Worm (Caenorhabditis elegans): ENCODE results near the gene tmed-13.

The tmed-13 gene

ce11 chrIV:6471216-6471615 is at the start of gene tmed-13:
tmed-13 (minus strand) TSS chrIV:6471384.
- TF ChIP-seq T22C8.4 (GFP tag; IDR thresholded peaks at IDR 0.05) (no peak), ztf-23 (GFP tag; IDR thresholded peaks at IDR 0.05) (no peak), klf-2 (GFP tag; conservative IDR thresholded peaks at IDR 0.05) (no peak), ztf-29 (GFP tag; IDR thresholded peaks at IDR 0.05) (no peak), med-1 (GFP tag; optimal IDR thresholded peaks at IDR 0.05; ENCODE audit: insufficient read depth) (no peak), flt-1 (GFP tag; IDR thresholded peaks at IDR 0.05) (no peak), ref-1 (GFP tag; conservative IDR thresholded peaks at IDR 0.05) (no peak), tab-1 (GFP tag; IDR thresholded peaks at IDR 0.05) (no peak), cog-1 (tag; optimal IDR thresholded peaks at IDR 0.05) (no peak)

ce11 chrIV:6519593-6519992 is 48.4 kb upstream of the tmed-13 start, which contains the start of gene C01G5.9:
C01G5.9 (plus strand) TSS chrIV:6519893.
- no peak for TF ChIP-seq T22C8.4 (GFP tag; IDR thresholded peaks at IDR 0.05)

DNA sequence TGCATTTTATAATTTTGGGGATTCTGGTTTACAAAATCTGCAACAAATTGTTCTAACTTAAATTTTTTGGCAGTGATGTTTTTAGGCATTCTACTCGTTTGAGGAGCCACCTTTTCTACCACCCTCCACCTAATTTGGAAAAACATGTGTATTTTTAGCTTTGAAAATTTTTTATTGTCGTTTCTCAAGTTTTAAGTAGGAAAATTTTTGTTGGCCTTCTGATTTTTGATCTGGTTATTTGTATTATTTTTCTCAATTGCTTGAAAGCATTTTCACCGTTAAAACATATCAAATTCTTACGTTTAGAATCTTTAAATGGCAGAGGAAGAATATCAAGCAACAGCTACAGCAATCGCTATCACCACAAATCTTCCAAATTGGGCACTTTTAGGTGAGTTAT is 46.7 kb upstream of the tmed-13 start, which contains the start of gene C01G5.7:
Gene C01G5.7, plus strand, starts transcription at position 301 of the 400 bp plus-strand sequence.
- TF ChIP-seq ztf-29 (GFP tag; IDR thresholded peaks at IDR 0.05) (no peak), T22C8.4 (GFP tag; IDR thresholded peaks at IDR 0.05) (no peak), ref-1 (GFP tag; conservative IDR thresholded peaks at IDR 0.05) (no peak), tab-1 (GFP tag; IDR thresholded peaks at IDR 0.05) (no peak), ztf-23 (GFP tag; IDR thresholded peaks at IDR 0.05) (no peak), cog-1 (tag; optimal IDR thresholded peaks at IDR 0.05) (no peak)

ce11 chrIV:6514700-6515099 is 43.5 kb upstream of the tmed-13 start:
- no peak for TF ChIP-seq med-1 (GFP tag; optimal IDR thresholded peaks at IDR 0.05; ENCODE audit: insufficient read depth)
- no peak for TF ChIP-seq ztf-29 (GFP tag; IDR thresholded peaks at IDR 0.05)
- no peak for TF ChIP-seq klf-2 (GFP tag; conservative IDR thresholded peaks at IDR 0.05)
- TF ChIP-seq flt-1 (GFP tag; IDR thresholded peaks at IDR 0.05) = no peak
- no peak for TF ChIP-seq ztf-23 (GFP tag; IDR thresholded peaks at IDR 0.05)
- TF ChIP-seq T22C8.4 (GFP tag; IDR thresholded peaks at IDR 0.05) = no peak
- TF ChIP-seq ref-1 (GFP tag; conservative IDR thresholded peaks at IDR 0.05) = no peak
- no peak for TF ChIP-seq cog-1 (tag; optimal IDR thresholded peaks at IDR 0.05)
- no peak for TF ChIP-seq tab-1 (GFP tag; IDR thresholded peaks at IDR 0.05)

- TF ChIP-seq cog-1 (tag; optimal IDR thresholded peaks at IDR 0.05) = no peak
- no peak for TF ChIP-seq ztf-23 (GFP tag; IDR thresholded peaks at IDR 0.05)
These were observed 40.6 kb upstream of the tmed-13 start for ce11 chrIV:6511767-6512166.

ce11 chrIV:6506424-6506823 is 35.2 kb upstream of the tmed-13 start, which contains the start of gene pqn-89:
pqn-89 (plus strand) TSS chrIV:6506724.
- TF ChIP-seq ztf-29 (GFP tag; IDR thresholded peaks at IDR 0.05) (no peak), tab-1 (GFP tag; IDR thresholded peaks at IDR 0.05) (no peak), flt-1 (GFP tag; IDR thresholded peaks at IDR 0.05) (no peak), ref-1 (GFP tag; conservative IDR thresholded peaks at IDR 0.05) (no peak), cog-1 (tag; optimal IDR thresholded peaks at IDR 0.05) (no peak), med-1 (GFP tag; optimal IDR thresholded peaks at IDR 0.05; ENCODE audit: insufficient read depth) (no peak), klf-2 (GFP tag; conservative IDR thresholded peaks at IDR 0.05) (no peak), ztf-23 (GFP tag; IDR thresholded peaks at IDR 0.05) (no peak), T22C8.4 (GFP tag; IDR thresholded peaks at IDR 0.05) (no peak)

- no peak for TF ChIP-seq ztf-23 (GFP tag; IDR thresholded peaks at IDR 0.05)
- no peak for TF ChIP-seq ref-1 (GFP tag; conservative IDR thresholded peaks at IDR 0.05)
- TF ChIP-seq flt-1 (GFP tag; IDR thresholded peaks at IDR 0.05) = no peak
- TF ChIP-seq T22C8.4 (GFP tag; IDR thresholded peaks at IDR 0.05) = no peak
- TF ChIP-seq tab-1 (GFP tag; IDR thresholded peaks at IDR 0.05) = no peak
- no peak for TF ChIP-seq med-1 (GFP tag; optimal IDR thresholded peaks at IDR 0.05; ENCODE audit: insufficient read depth)
- no peak for TF ChIP-seq ztf-29 (GFP tag; IDR thresholded peaks at IDR 0.05)
These were observed 31.5 kb upstream of the tmed-13 start for ce11 chrIV:6502725-6503124.

- no peak for TF ChIP-seq tab-1 (GFP tag; IDR thresholded peaks at IDR 0.05)
- no peak for TF ChIP-seq T22C8.4 (GFP tag; IDR thresholded peaks at IDR 0.05)
- TF ChIP-seq cog-1 (tag; optimal IDR thresholded peaks at IDR 0.05) = peak; percentile 9
These were observed 29.7 kb upstream of the tmed-13 start for ce11 chrIV:6500843-6501242.

- no peak for TF ChIP-seq tab-1 (GFP tag; IDR thresholded peaks at IDR 0.05)
- no peak for TF ChIP-seq flt-1 (GFP tag; IDR thresholded peaks at IDR 0.05)
- no peak for TF ChIP-seq ztf-23 (GFP tag; IDR thresholded peaks at IDR 0.05)
- TF ChIP-seq klf-2 (GFP tag; conservative IDR thresholded peaks at IDR 0.05) = no peak
- TF ChIP-seq ref-1 (GFP tag; conservative IDR thresholded peaks at IDR 0.05) = no peak
- no peak for TF ChIP-seq T22C8.4 (GFP tag; IDR thresholded peaks at IDR 0.05)
- no peak for TF ChIP-seq ztf-29 (GFP tag; IDR thresholded peaks at IDR 0.05)
- TF ChIP-seq med-1 (GFP tag; optimal IDR thresholded peaks at IDR 0.05; ENCODE audit: insufficient read depth) = no peak
- no peak for TF ChIP-seq cog-1 (tag; optimal IDR thresholded peaks at IDR 0.05)
These were observed 29.2 kb upstream of the tmed-13 start for ce11 chrIV:6500433-6500832.

ce11 chrIV:6496103-6496502 is 24.9 kb upstream of the tmed-13 start:
- TF ChIP-seq med-1 (GFP tag; optimal IDR thresholded peaks at IDR 0.05; ENCODE audit: insufficient read depth) (no peak), T22C8.4 (GFP tag; IDR thresholded peaks at IDR 0.05) (no peak), ztf-29 (GFP tag; IDR thresholded peaks at IDR 0.05) (no peak), cog-1 (tag; optimal IDR thresholded peaks at IDR 0.05) (no peak), klf-2 (GFP tag; conservative IDR thresholded peaks at IDR 0.05) (no peak), ztf-23 (GFP tag; IDR thresholded peaks at IDR 0.05) (no peak), ref-1 (GFP tag; conservative IDR thresholded peaks at IDR 0.05) (no peak)

DNA sequence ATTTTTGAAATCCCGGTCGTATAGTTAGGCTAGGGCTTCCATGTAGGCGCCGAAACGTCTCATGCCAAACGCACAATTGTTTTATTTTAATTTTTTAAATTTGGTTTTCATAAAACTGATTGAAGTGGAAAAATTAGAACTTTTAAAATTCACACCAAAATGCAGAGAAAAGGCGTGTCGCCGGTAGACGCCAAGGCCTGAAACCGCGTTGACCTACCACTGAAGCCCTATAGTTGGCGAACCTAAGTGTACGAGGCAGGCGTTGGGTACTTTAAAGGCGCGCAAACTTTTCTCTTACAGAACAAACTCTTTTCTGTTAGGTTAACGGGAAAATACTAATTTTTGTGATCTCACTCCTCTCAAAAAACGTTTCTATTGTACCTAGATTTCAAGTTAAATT is 22.1 kb upstream of the tmed-13 start, which contains the start of gene Y73B6BL.44:
Gene Y73B6BL.44, plus strand, starts transcription at position 301 of the 400 bp plus-strand sequence.
- TF ChIP-seq T22C8.4 (GFP tag; IDR thresholded peaks at IDR 0.05) (no peak), flt-1 (GFP tag; IDR thresholded peaks at IDR 0.05) (no peak), ztf-29 (GFP tag; IDR thresholded peaks at IDR 0.05) (no peak), ref-1 (GFP tag; conservative IDR thresholded peaks at IDR 0.05) (no peak), tab-1 (GFP tag; IDR thresholded peaks at IDR 0.05) (no peak), ztf-23 (GFP tag; IDR thresholded peaks at IDR 0.05) (no peak), klf-2 (GFP tag; conservative IDR thresholded peaks at IDR 0.05) (no peak), med-1 (GFP tag; optimal IDR thresholded peaks at IDR 0.05; ENCODE audit: insufficient read depth) (no peak), cog-1 (tag; optimal IDR thresholded peaks at IDR 0.05) (no peak)

Data from whole organism, midembryonic.